Fruit fly (Drosophila melanogaster) whole organism, embryonic: ENCODE data around the gene RIOK2.
A peak's percentile ranks its signal among the peaks of the same experiment; 100 is the strongest.

Experiments
- Asciz ChIP-seq: fragments of 200-800 bp; sonication (Bioruptor generic); optimal IDR thresholded peaks from 2 replicates; lab custom pipeline; 2017; ENCODE audit warnings: missing biosample characterization, mild to moderate bottlenecking, missing genetic modification characterization, missing genetic modification reagents
- Bdp1 ChIP-seq: fragments of 200-800 bp; sonication (Bioruptor generic); optimal IDR thresholded peaks from 3 replicates; lab custom pipeline; 2016; ENCODE audit warnings: missing biosample characterization, missing genetic modification characterization
- CG11093 ChIP-seq: fragments of 200-800 bp; sonication (Bioruptor generic); IDR thresholded peaks from 3 replicates; pipeline ENCODE4 v1.3.6; 2022; ENCODE audit warnings: missing biosample characterization, missing genetic modification characterization
- CG12236 ChIP-seq: fragments of 200-800 bp; sonication (Bioruptor generic); optimal IDR thresholded peaks from 2 replicates; lab custom pipeline; 2016; ENCODE audit warnings: missing biosample characterization, missing genetic modification characterization
- CG12391 ChIP-seq: fragments of 200-800 bp; sonication (Bioruptor generic); optimal IDR thresholded peaks from 3 replicates; lab custom pipeline; 2018; ENCODE audit warnings: missing biosample characterization, mild to moderate bottlenecking, missing genetic modification characterization, moderate library complexity
- CG1529 ChIP-seq: fragments of 200-800 bp; sonication (Bioruptor generic); optimal IDR thresholded peaks from 3 replicates; lab custom pipeline; 2018; ENCODE audit warnings: missing biosample characterization, missing genetic modification characterization
- CG16779 ChIP-seq: fragments of 200-800 bp; sonication (Bioruptor generic); IDR thresholded peaks from 2 replicates; pipeline ENCODE4 v1.3.6; 2022; ENCODE audit warnings: missing biosample characterization, missing genetic modification characterization
- CG16813 ChIP-seq: fragments of 200-800 bp; sonication (Bioruptor generic); IDR thresholded peaks from 3 replicates; pipeline ENCODE4 v1.3.6; 2022; ENCODE audit warnings: missing biosample characterization, missing genetic modification characterization; ENCODE audit not compliant: partially characterized antibody
- CG17829 ChIP-seq: fragments of 200-800 bp; optimal IDR thresholded peaks from 2 replicates; lab custom pipeline; 2019; ENCODE audit warnings: missing biosample characterization, mild to moderate bottlenecking, missing genetic modification characterization, moderate library complexity
- CG17912 ChIP-seq: fragments of 200-800 bp; sonication (Bioruptor generic); optimal IDR thresholded peaks from 2 replicates; lab custom pipeline; 2018; ENCODE audit warnings: missing biosample characterization, mild to moderate bottlenecking, missing genetic modification characterization
- CG2712 ChIP-seq: fragments of 200-800 bp; optimal IDR thresholded peaks from 3 replicates; lab custom pipeline; 2019; ENCODE audit warnings: missing biosample characterization, mild to moderate bottlenecking, missing genetic modification characterization, moderate library complexity
- CG30020 ChIP-seq: fragments of 200-800 bp; optimal IDR thresholded peaks from 2 replicates; lab custom pipeline; 2019; ENCODE audit warnings: missing biosample characterization, mild to moderate bottlenecking, missing genetic modification characterization, moderate library complexity
- CG6813 ChIP-seq: fragments of 200-800 bp; sonication (Bioruptor generic); optimal IDR thresholded peaks from 2 replicates; lab custom pipeline; 2017; ENCODE audit warnings: missing biosample characterization, missing genetic modification characterization, mild to moderate bottlenecking, moderate library complexity, missing genetic modification reagents
- CG7556 ChIP-seq: fragments of 200-800 bp; sonication (Bioruptor generic); optimal IDR thresholded peaks from 2 replicates; lab custom pipeline; 2017; ENCODE audit warnings: missing biosample characterization, mild to moderate bottlenecking, missing genetic modification characterization
- CG8478 ChIP-seq: fragments of >200 bp; optimal IDR thresholded peaks from 2 replicates; lab custom pipeline; 2018
- CHES-1-like ChIP-seq: fragments of 200-800 bp; sonication (Bioruptor generic); optimal IDR thresholded peaks from 2 replicates; lab custom pipeline; 2016; ENCODE audit warnings: missing biosample characterization, missing genetic modification characterization
- CkIIα-i1 ChIP-seq: fragments of 200-800 bp; sonication (Bioruptor generic); IDR thresholded peaks from 2 replicates; pipeline ENCODE4 v1.3.6; 2022; ENCODE audit warnings: missing biosample characterization, missing genetic modification characterization
- Dref ChIP-seq: fragments of 200-800 bp; sonication (Bioruptor generic); IDR thresholded peaks from 2 replicates; pipeline ENCODE4 v1.3.6; 2022; ENCODE audit warnings: missing biosample characterization, missing genetic modification characterization
- Drgx ChIP-seq: fragments of 200-800 bp; sonication (Bioruptor generic); IDR thresholded peaks from 2 replicates; pipeline ENCODE4 v1.3.6; 2022; ENCODE audit warnings: missing biosample characterization, missing genetic modification characterization
- Gug ChIP-seq: fragments of 200-800 bp; sonication (Bioruptor generic); IDR thresholded peaks from 4 replicates; pipeline ENCODE4 v1.3.6; 2022; ENCODE audit warnings: missing biosample characterization, missing genetic modification characterization
- H15 ChIP-seq: fragments of 200-800 bp; sonication (Bioruptor generic); IDR thresholded peaks from 3 replicates; pipeline ENCODE4 v1.3.6; 2022; ENCODE audit warnings: missing biosample characterization, missing genetic modification characterization
- H2.0 ChIP-seq: fragments of 200-800 bp; sonication (Bioruptor generic); IDR thresholded peaks from 2 replicates; pipeline ENCODE4 v1.3.6; 2022; ENCODE audit warnings: missing biosample characterization, missing genetic modification characterization
- Hr3 ChIP-seq: fragments of 200-800 bp; sonication (Bioruptor generic); optimal IDR thresholded peaks from 3 replicates; lab custom pipeline; 2016; ENCODE audit warnings: missing biosample characterization, missing genetic modification characterization
- Lhr ChIP-seq: fragments of 200-800 bp; sonication (Bioruptor generic); optimal IDR thresholded peaks from 3 replicates; lab custom pipeline; 2017; ENCODE audit warnings: mild to moderate bottlenecking, missing biosample characterization, missing genetic modification reagents, missing genetic modification characterization
- Mrtf ChIP-seq: fragments of 200-800 bp; sonication (Bioruptor generic); IDR thresholded peaks from 3 replicates; pipeline ENCODE4 v1.3.6; 2022; ENCODE audit warnings: missing biosample characterization, missing genetic modification characterization
- NK7.1 ChIP-seq: fragments of 200-800 bp; sonication (Bioruptor generic); optimal IDR thresholded peaks from 3 replicates; lab custom pipeline; 2016; ENCODE audit warnings: missing biosample characterization, missing genetic modification characterization
- Neu2 ChIP-seq: fragments of 200-800 bp; sonication (Bioruptor generic); optimal IDR thresholded peaks from 3 replicates; lab custom pipeline; 2016; ENCODE audit warnings: missing biosample characterization, missing genetic modification characterization, borderline replicate concordance
- Oli ChIP-seq: fragments of 200-800 bp; sonication (Bioruptor generic); optimal IDR thresholded peaks from 2 replicates; lab custom pipeline; 2018; ENCODE audit warnings: missing biosample characterization, mild to moderate bottlenecking, missing genetic modification characterization, moderate library complexity
- PHDP ChIP-seq: fragments of 200-800 bp; sonication (Bioruptor generic); optimal IDR thresholded peaks from 3 replicates; lab custom pipeline; 2018; ENCODE audit warnings: missing biosample characterization, mild to moderate bottlenecking, missing genetic modification characterization, moderate library complexity
- Pdp1 ChIP-seq, 2 experiments: fragments of 200-800 bp; sonication (Bioruptor generic); optimal IDR thresholded peaks; 3 replicates each; lab custom pipeline; 2016; ENCODE audit warnings: missing biosample characterization in 2 of 2, missing genetic modification characterization in 2 of 2, mild to moderate bottlenecking in 1 of 2, moderate library complexity in 1 of 2
- TFAM ChIP-seq: fragments of 200-800 bp; sonication (Bioruptor generic); optimal IDR thresholded peaks from 2 replicates; lab custom pipeline; 2017; ENCODE audit warnings: missing biosample characterization, missing genetic modification characterization, inconsistent platforms
- ab ChIP-seq: fragments of 200-800 bp; sonication (Bioruptor generic); optimal IDR thresholded peaks from 2 replicates; lab custom pipeline; 2016; ENCODE audit warnings: missing biosample characterization, missing genetic modification characterization
- ash1 ChIP-seq: fragments of 200-800 bp; sonication (Bioruptor generic); optimal IDR thresholded peaks from 2 replicates; lab custom pipeline; 2018; ENCODE audit warnings: missing biosample characterization, mild to moderate bottlenecking, missing genetic modification characterization
- cas ChIP-seq: fragments of 200-800 bp; sonication (Bioruptor generic); IDR thresholded peaks from 2 replicates; pipeline ENCODE4 v1.3.6; 2022; ENCODE audit warnings: missing biosample characterization, missing genetic modification characterization
- dmrt11E ChIP-seq: fragments of 200-800 bp; sonication (Bioruptor generic); optimal IDR thresholded peaks from 3 replicates; lab custom pipeline; 2018; ENCODE audit warnings: missing biosample characterization, mild to moderate bottlenecking, missing genetic modification characterization, moderate library complexity
- insv ChIP-seq, 2 experiments: fragments of 200-800 bp; sonication (Bioruptor generic); optimal IDR thresholded peaks; 3 replicates each; lab custom pipeline; 2016 to 2018; ENCODE audit warnings: missing biosample characterization in 2 of 2, missing genetic modification characterization in 2 of 2
- jigr1 ChIP-seq: fragments of 200-800 bp; sonication (Bioruptor generic); IDR thresholded peaks from 3 replicates; pipeline ENCODE4 v1.3.6; 2022; ENCODE audit warnings: missing biosample characterization, missing genetic modification characterization
- mam ChIP-seq: fragments of 200-800 bp; sonication (Bioruptor generic); optimal IDR thresholded peaks from 3 replicates; lab custom pipeline; 2016; ENCODE audit warnings: missing biosample characterization, missing genetic modification characterization
- mirr ChIP-seq: fragments of 200-800 bp; sonication (Bioruptor generic); optimal IDR thresholded peaks from 3 replicates; lab custom pipeline; 2018; ENCODE audit warnings: missing biosample characterization, mild to moderate bottlenecking, missing genetic modification characterization
- nerfin-1 ChIP-seq: fragments of 200-800 bp; sonication (Bioruptor generic); optimal IDR thresholded peaks from 3 replicates; lab custom pipeline; 2019; ENCODE audit warnings: missing biosample characterization, mild to moderate bottlenecking, missing genetic modification characterization, moderate library complexity
- nerfin-2 ChIP-seq: fragments of 200-800 bp; sonication (Bioruptor generic); IDR thresholded peaks from 2 replicates; pipeline ENCODE4 v1.3.6; 2022; ENCODE audit warnings: missing biosample characterization, missing genetic modification characterization; ENCODE audit not compliant: partially characterized antibody
- nom ChIP-seq: fragments of 200-800 bp; sonication (Bioruptor generic); optimal IDR thresholded peaks from 2 replicates; lab custom pipeline; 2017; ENCODE audit warnings: missing biosample characterization, missing genetic modification characterization, mild to moderate bottlenecking, moderate library complexity, missing genetic modification reagents
- row ChIP-seq: fragments of 200-800 bp; sonication (Bioruptor generic); IDR thresholded peaks from 3 replicates; pipeline ENCODE4 v1.3.6; 2022; ENCODE audit warnings: missing biosample characterization, missing genetic modification characterization
- sens ChIP-seq: fragments of 200-800 bp; sonication (Bioruptor generic); peaks from one replicate; lab custom pipeline; 2016; ENCODE audit warnings: missing biosample characterization, missing genetic modification characterization
- sens-2 ChIP-seq: fragments of 200-800 bp; sonication (Bioruptor generic); IDR thresholded peaks from 2 replicates; pipeline ENCODE4 v1.3.6; 2022; ENCODE audit warnings: missing biosample characterization, missing genetic modification characterization
- so ChIP-seq: fragments of 200-800 bp; sonication (Bioruptor generic); IDR thresholded peaks from 3 replicates; pipeline ENCODE4 v1.3.6; 2022; ENCODE audit warnings: missing biosample characterization, missing genetic modification characterization
- tin ChIP-seq: fragments of 200-800 bp; sonication (Bioruptor generic); optimal IDR thresholded peaks from 3 replicates; lab custom pipeline; 2016; ENCODE audit warnings: missing biosample characterization, missing genetic modification characterization
- toy ChIP-seq: fragments of 200-800 bp; sonication (Bioruptor generic); IDR thresholded peaks from 2 replicates; pipeline ENCODE4 v1.3.6; 2022; ENCODE audit warnings: missing biosample characterization, missing genetic modification characterization
- tx ChIP-seq: fragments of 200-800 bp; sonication (Bioruptor generic); optimal IDR thresholded peaks from 2 replicates; lab custom pipeline; 2016; ENCODE audit warnings: missing biosample characterization, missing genetic modification characterization
- usp ChIP-seq: fragments of >200 bp; optimal IDR thresholded peaks from 2 replicates; lab custom pipeline; 2017; ENCODE audit warnings: missing biosample characterization, missing genetic modification characterization

The RIOK2 gene

DNA sequence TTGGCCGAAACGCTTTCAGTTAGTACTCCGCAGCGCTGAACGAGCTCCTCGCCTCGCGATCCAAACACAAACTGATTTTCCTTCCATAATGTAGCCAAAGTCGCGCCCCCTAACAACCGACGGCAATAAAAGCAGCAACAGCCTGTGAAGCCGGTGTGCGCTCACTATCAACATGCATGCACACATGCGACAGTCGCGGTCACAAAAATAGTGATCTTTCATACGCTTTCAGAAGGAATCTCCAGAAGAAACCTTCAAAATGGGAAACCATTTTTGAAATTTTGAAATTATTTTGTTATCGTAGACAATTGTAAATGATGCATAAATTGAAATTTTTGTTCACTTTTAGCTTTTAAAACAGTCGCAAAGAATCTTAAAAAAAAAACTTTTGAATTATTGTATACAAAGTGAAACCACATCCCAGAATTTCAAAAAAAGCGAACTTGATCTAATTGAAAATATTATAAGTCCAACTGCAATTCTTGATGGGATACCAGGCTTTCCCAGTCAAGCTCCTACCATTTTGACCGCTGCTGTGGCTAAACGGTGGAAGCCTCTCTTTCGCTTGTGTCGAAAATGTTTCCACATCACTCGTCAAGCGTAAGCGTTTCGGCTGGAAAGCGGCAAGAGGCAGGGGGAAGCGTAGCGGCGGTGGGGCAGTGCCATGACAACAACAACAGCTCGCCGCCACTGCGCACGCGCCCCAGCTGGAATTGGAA lies 33.2 kb upstream of the RIOK2 start, which contains the start of gene Cad96Cb (continued):
- TF ChIP-seq CG2712 (peak; percentile 91), toy (no peak), CG12236 (GFP tag; lab: Kevin White, UChicago) (peak; percentile 83), nom (GFP tag; lab: Kevin White, UChicago) (peak; percentile 81), CG12391 (tag; lab: Kevin White, UChicago) (peak; percentile 84), Dref (GFP tag; lab: Robert Waterston, UW) (no peak), sens-2 (no peak), CG8478 (lab: Kevin White, UChicago) (no peak), Gug (GFP tag; lab: Robert Waterston, UW) (peak; percentile 36; the same call in 2 of the 4 replicates), Mrtf (GFP tag; lab: Robert Waterston, UW) (peak; percentile 38; the same call in 1 of the 3 replicates), TFAM (GFP tag; lab: Kevin White, UChicago) (peak; percentile 22), mirr (GFP tag; lab: Kevin White, UChicago) (no peak), Oli (tag; lab: Kevin White, UChicago) (peak; percentile 90), mam (GFP tag; lab: Kevin White, UChicago) (peak; percentile 53), Lhr (GFP tag; lab: Kevin White, UChicago) (peak; percentile 68), Drgx (GFP tag; lab: Robert Waterston, UW) (peak; percentile 78; the same call in 1 of the 2 replicates), Neu2 (GFP tag; lab: Kevin White, UChicago) (no peak), CkIIα-i1 (GFP tag; lab: Robert Waterston, UW) (no peak), nerfin-2 (GFP tag; lab: Robert Waterston, UW) (no peak), nerfin-1 (tag; lab: Kevin White, UChicago) (peak; percentile 88), Asciz (peak; percentile 91), so (peak; percentile 66; the same call in 1 of the 3 replicates), tin (GFP tag; lab: Kevin White, UChicago) (peak; percentile 89), ab (GFP tag; lab: Kevin White, UChicago) (peak; percentile 66), H15 (GFP tag; lab: Robert Waterston, UW) (peak; percentile 64; the same call in 1 of the 3 replicates), CG17829 (peak; percentile 84), insv (GFP tag; optimal IDR thresholded peaks at IDR 0.05; lab: Kevin White, UChicago) (peak in 1 of 2 experiments; percentile 3), Pdp1 (GFP tag; optimal IDR thresholded peaks at IDR 0.05; lab: Kevin White, UChicago) (peak; percentile 71 to 81), cas (GFP tag; lab: Robert Waterston, UW) (no peak), Hr3 (peak; percentile 79), row (GFP tag; lab: Robert Waterston, UW) (peak; percentile 66; the same call in 2 of the 3 replicates), CG6813 (GFP tag; lab: Kevin White, UChicago) (peak; percentile 80), CG16779 (no peak), ash1 (GFP tag; lab: Kevin White, UChicago) (no peak), CG1529 (GFP tag; lab: Kevin White, UChicago) (peak; percentile 84), CG17912 (GFP tag; lab: Kevin White, UChicago) (no peak), usp (no peak), Bdp1 (GFP tag; lab: Kevin White, UChicago) (peak; percentile 58), CHES-1-like (GFP tag; lab: Kevin White, UChicago) (peak; percentile 52), tx (GFP tag; lab: Kevin White, UChicago) (peak; percentile 75), PHDP (tag; lab: Kevin White, UChicago) (peak; percentile 19), NK7.1 (peak; percentile 68), CG16813 (GFP tag; lab: Robert Waterston, UW) (no peak), H2.0 (GFP tag; lab: Robert Waterston, UW) (peak; percentile 38; the same call in 1 of the 2 replicates), dmrt11E (peak; percentile 89), CG11093 (0 out of 3 replicates have a peak, but pooled peaks have one; percentile 55), jigr1 (GFP tag; lab: Robert Waterston, UW) (0 out of 3 replicates have a peak, but pooled peaks have one; percentile 15), CG7556 (GFP tag; lab: Kevin White, UChicago) (peak; percentile 95), sens (GFP tag; lab: Kevin White, UChicago) (peak; percentile 99), CG30020 (tag; lab: Kevin White, UChicago) (no peak)
